Fruit fly (Drosophila melanogaster): ENCODE measurements around the gene CG7102.
A peak's percentile ranks its signal among the peaks of the same experiment; 100 is the strongest.

DNA sequence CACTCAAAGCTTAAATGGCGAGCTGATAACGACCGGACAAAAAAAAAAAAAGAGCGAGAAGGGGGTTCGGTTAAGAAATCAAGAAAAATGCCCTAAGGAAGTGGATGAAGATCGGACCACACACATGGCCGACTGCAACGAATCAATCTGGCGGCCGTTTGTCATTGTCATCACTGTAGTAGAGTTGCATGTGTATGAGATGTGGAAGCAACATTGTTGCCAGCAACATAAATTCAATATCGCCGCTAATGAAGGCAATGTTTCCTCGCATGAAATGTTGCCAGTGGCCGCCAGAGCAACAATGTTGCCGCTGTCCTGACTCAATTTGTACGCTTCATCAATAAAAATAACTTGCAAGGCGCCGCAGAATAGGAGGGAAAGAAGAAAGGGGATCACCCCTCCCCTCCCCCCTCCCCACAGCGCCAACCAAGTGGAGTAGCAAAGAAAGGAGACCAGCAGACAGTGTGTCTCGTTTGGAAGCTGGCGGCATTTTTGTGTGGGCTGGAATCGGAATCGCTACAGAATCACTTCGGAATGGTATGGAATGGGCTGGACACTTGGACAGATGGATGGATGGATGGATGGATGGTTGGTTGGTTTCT lies 27.7 kb upstream of the CG7102 start:
- TF ChIP-seq Hr51 (GFP tag; optimal IDR thresholded peaks at IDR 0.05) (peak in 1 of 2 experiments; percentile 2), CG4820 (GFP tag; optimal IDR thresholded peaks at IDR 0.05) (no peak), CG17328 (GFP tag; IDR thresholded peaks at IDR 0.05) (no peak), Hmr (GFP tag; optimal IDR thresholded peaks at IDR 0.05) (no peak)
